Fruit fly (Drosophila melanogaster) whole organism, prepupa: ENCODE measurements around the gene Iyd.

Source experiments
- Blimp-1 ChIP-seq: fragments of 200-800 bp; sonication (Bioruptor generic); optimal IDR thresholded peaks from 3 replicates; lab custom pipeline; 2017; ENCODE audit warnings: missing biosample characterization, missing genetic modification characterization, mild to moderate bottlenecking, moderate library complexity, missing genetic modification reagents
- CG10631 ChIP-seq: fragments of 200-800 bp; sonication (Bioruptor generic); optimal IDR thresholded peaks from 2 replicates; lab custom pipeline; 2016; ENCODE audit warnings: missing biosample characterization, missing genetic modification characterization
- CG11294 ChIP-seq: fragments of 200-800 bp; sonication (Bioruptor generic); IDR thresholded peaks from 2 replicates; pipeline ENCODE4 v1.3.6; 2022; ENCODE audit warnings: missing biosample characterization, missing genetic modification characterization
- CG11902 ChIP-seq: fragments of 200-800 bp; sonication (Bioruptor generic); optimal IDR thresholded peaks from 3 replicates; lab custom pipeline; 2016; ENCODE audit warnings: missing biosample characterization, missing genetic modification characterization
- CG15336 ChIP-seq: fragments of 200-800 bp; sonication (Bioruptor generic); IDR thresholded peaks from 2 replicates; pipeline ENCODE4 v1.3.6; 2022; ENCODE audit warnings: missing biosample characterization, missing genetic modification characterization
- CG16779 ChIP-seq: fragments of 200-800 bp; sonication (Bioruptor generic); optimal IDR thresholded peaks from 3 replicates; lab custom pipeline; 2017; ENCODE audit warnings: missing biosample characterization, mild to moderate bottlenecking, missing genetic modification characterization
- CG31627 ChIP-seq: fragments of 200-800 bp; sonication (Bioruptor generic); optimal IDR thresholded peaks from 3 replicates; lab custom pipeline; 2016; ENCODE audit warnings: missing biosample characterization, missing genetic modification characterization
- CG34406 ChIP-seq: fragments of 200-800 bp; sonication (Bioruptor generic); optimal IDR thresholded peaks from 3 replicates; lab custom pipeline; 2016; ENCODE audit warnings: missing biosample characterization, missing genetic modification characterization
- CG3919 ChIP-seq: fragments of 200-800 bp; sonication (Bioruptor generic); optimal IDR thresholded peaks from 3 replicates; lab custom pipeline; 2016; ENCODE audit warnings: missing biosample characterization, missing genetic modification characterization
- CG4318 ChIP-seq: fragments of 200-800 bp; sonication (Bioruptor generic); optimal IDR thresholded peaks from 3 replicates; lab custom pipeline; 2017; ENCODE audit warnings: missing biosample characterization, mild to moderate bottlenecking, missing genetic modification characterization
- CG6163 ChIP-seq: fragments of 200-800 bp; sonication (Bioruptor generic); IDR thresholded peaks from 3 replicates; pipeline ENCODE4 v1.3.6; 2022; ENCODE audit warnings: missing biosample characterization, missing genetic modification characterization
- CG6792 ChIP-seq: fragments of 200-800 bp; sonication (Bioruptor generic); optimal IDR thresholded peaks from 3 replicates; lab custom pipeline; 2016; ENCODE audit warnings: missing biosample characterization, missing genetic modification characterization
- CG6854 ChIP-seq: fragments of 200-800 bp; sonication (Bioruptor generic); optimal IDR thresholded peaks from 2 replicates; lab custom pipeline; 2017; ENCODE audit warnings: missing biosample characterization, mild to moderate bottlenecking, missing genetic modification characterization
- CG8319 ChIP-seq: fragments of 200-800 bp; sonication (Bioruptor generic); optimal IDR thresholded peaks from 3 replicates; lab custom pipeline; 2016; ENCODE audit warnings: missing biosample characterization, missing genetic modification characterization
- CG9139 ChIP-seq: fragments of 200-800 bp; sonication (Bioruptor generic); optimal IDR thresholded peaks from 3 replicates; lab custom pipeline; 2017; ENCODE audit warnings: missing biosample characterization, mild to moderate bottlenecking, missing genetic modification characterization
- Eip75B ChIP-seq: fragments of 200-800 bp; sonication (Bioruptor generic); optimal IDR thresholded peaks from 3 replicates; lab custom pipeline; 2016; ENCODE audit warnings: missing biosample characterization, missing genetic modification characterization
- Eip78C ChIP-seq: fragments of 200-800 bp; sonication (Bioruptor generic); peaks from one replicate; lab custom pipeline; 2016; ENCODE audit warnings: missing biosample characterization, missing genetic modification characterization
- Ets21C ChIP-seq: fragments of 200-800 bp; sonication (Bioruptor generic); optimal IDR thresholded peaks from 3 replicates; lab custom pipeline; 2016; ENCODE audit warnings: missing biosample characterization, missing genetic modification characterization
- Ets96B ChIP-seq: fragments of 200-800 bp; optimal IDR thresholded peaks from 2 replicates; lab custom pipeline; 2019; ENCODE audit warnings: missing biosample characterization, mild to moderate bottlenecking, missing genetic modification characterization, moderate library complexity
- Gug ChIP-seq: fragments of 200-800 bp; sonication (Bioruptor generic); IDR thresholded peaks from 2 replicates; pipeline ENCODE4 v1.3.6; 2022; ENCODE audit warnings: missing biosample characterization, missing genetic modification characterization
- Hr38 ChIP-seq: sonication (Bioruptor generic); optimal IDR thresholded peaks from 2 replicates; lab custom pipeline; 2016; ENCODE audit warnings: missing biosample characterization, missing genetic modification characterization
- Hr39 ChIP-seq: fragments of 200-800 bp; sonication (Bioruptor generic); optimal IDR thresholded peaks from 2 replicates; lab custom pipeline; 2016; ENCODE audit warnings: missing biosample characterization, missing genetic modification characterization
- Hr4 ChIP-seq: fragments of 200-800 bp; sonication (Bioruptor generic); optimal IDR thresholded peaks from 3 replicates; lab custom pipeline; 2016; ENCODE audit warnings: missing biosample characterization, missing genetic modification characterization
- Lpt ChIP-seq: fragments of 200-800 bp; sonication (Bioruptor generic); optimal IDR thresholded peaks from 3 replicates; lab custom pipeline; 2016; ENCODE audit warnings: missing biosample characterization, missing genetic modification characterization
- Met ChIP-seq: fragments of 200-800 bp; sonication (Bioruptor generic); optimal IDR thresholded peaks from 3 replicates; lab custom pipeline; 2016; ENCODE audit warnings: missing biosample characterization, missing genetic modification characterization
- OdsH ChIP-seq: fragments of 200-800 bp; sonication (Bioruptor generic); optimal IDR thresholded peaks from 3 replicates; lab custom pipeline; 2016; ENCODE audit warnings: missing biosample characterization, missing genetic modification characterization
- Smox ChIP-seq: fragments of 200-800 bp; sonication (Bioruptor generic); optimal IDR thresholded peaks from 3 replicates; lab custom pipeline; 2016; ENCODE audit warnings: missing biosample characterization, missing genetic modification characterization
- Sox102F ChIP-seq: fragments of 200-800 bp; sonication (Bioruptor generic); optimal IDR thresholded peaks from 2 replicates; lab custom pipeline; 2016; ENCODE audit warnings: missing biosample characterization, mild to moderate bottlenecking, missing genetic modification characterization
- Sox14 ChIP-seq: fragments of 200-800 bp; sonication (Bioruptor generic); optimal IDR thresholded peaks from 3 replicates; lab custom pipeline; 2016; ENCODE audit warnings: missing biosample characterization, missing genetic modification characterization
- Sox15 ChIP-seq: fragments of 200-800 bp; sonication (Bioruptor generic); optimal IDR thresholded peaks from 3 replicates; lab custom pipeline; 2016; ENCODE audit warnings: missing biosample characterization, missing genetic modification characterization
- achi ChIP-seq: fragments of 200-800 bp; sonication (Bioruptor generic); optimal IDR thresholded peaks from 3 replicates; lab custom pipeline; 2016; ENCODE audit warnings: missing biosample characterization, missing genetic modification characterization
- acj6 ChIP-seq: fragments of 200-800 bp; sonication (Bioruptor generic); optimal IDR thresholded peaks from 3 replicates; lab custom pipeline; 2016; ENCODE audit warnings: missing biosample characterization, missing genetic modification characterization
- eg ChIP-seq: fragments of 200-800 bp; sonication (Bioruptor generic); IDR thresholded peaks from 3 replicates; pipeline ENCODE4 v1.3.6; 2022; ENCODE audit warnings: missing biosample characterization, missing genetic modification characterization
- esn ChIP-seq: fragments of 200-800 bp; sonication (Bioruptor generic); optimal IDR thresholded peaks from 2 replicates; lab custom pipeline; 2016; ENCODE audit warnings: missing biosample characterization, mild to moderate bottlenecking, missing genetic modification characterization, moderate library complexity
- fd59A ChIP-seq: fragments of 200-800 bp; sonication (Bioruptor generic); optimal IDR thresholded peaks from 2 replicates; lab custom pipeline; 2017; ENCODE audit warnings: missing biosample characterization, mild to moderate bottlenecking, missing genetic modification characterization, missing genetic modification reagents
- fkh ChIP-seq: fragments of 200-800 bp; sonication (Bioruptor generic); optimal IDR thresholded peaks from 3 replicates; lab custom pipeline; 2017; ENCODE audit warnings: missing biosample characterization, mild to moderate bottlenecking, missing genetic modification characterization, moderate library complexity
- lz ChIP-seq: fragments of 200-800 bp; sonication (Bioruptor generic); optimal IDR thresholded peaks from 3 replicates; lab custom pipeline; 2016; ENCODE audit warnings: missing biosample characterization, missing genetic modification characterization
- net ChIP-seq: fragments of 200-800 bp; sonication (Bioruptor generic); optimal IDR thresholded peaks from 3 replicates; lab custom pipeline; 2016; ENCODE audit warnings: missing biosample characterization, missing genetic modification characterization
- pdm3 ChIP-seq: fragments of 200-800 bp; sonication (Bioruptor generic); optimal IDR thresholded peaks from 3 replicates; lab custom pipeline; 2016; ENCODE audit warnings: missing biosample characterization, missing genetic modification characterization
- salr ChIP-seq, 2 experiments: fragments of 200-800 bp; sonication (Bioruptor generic); optimal IDR thresholded peaks; 3 replicates each; lab custom pipeline; 2016 to 2018; ENCODE audit warnings: missing biosample characterization in 2 of 2, missing genetic modification characterization in 2 of 2, mild to moderate bottlenecking in 1 of 2
- spab ChIP-seq: fragments of 200-800 bp; sonication (Bioruptor generic); optimal IDR thresholded peaks from 2 replicates; lab custom pipeline; 2017; ENCODE audit warnings: missing biosample characterization, mild to moderate bottlenecking, missing genetic modification characterization, missing genetic modification reagents
- ss ChIP-seq, 2 experiments: fragments of 200-800 bp; sonication (Bioruptor generic); optimal IDR thresholded peaks; 2 replicates in 1 of 2; 3 replicates in 1 of 2; lab custom pipeline; 2017 to 2018; ENCODE audit warnings: mild to moderate bottlenecking in 2 of 2, missing biosample characterization in 2 of 2, missing genetic modification characterization in 2 of 2, moderate library complexity in 1 of 2
- svp ChIP-seq: fragments of 200-800 bp; sonication (Bioruptor generic); peaks from one replicate; lab custom pipeline; 2016; ENCODE audit warnings: missing biosample characterization, missing genetic modification characterization
- vri ChIP-seq: fragments of 200-800 bp; sonication (Bioruptor generic); optimal IDR thresholded peaks from 3 replicates; lab custom pipeline; 2016; ENCODE audit warnings: missing biosample characterization, mild to moderate bottlenecking, missing genetic modification characterization

Gene Iyd

DNA sequence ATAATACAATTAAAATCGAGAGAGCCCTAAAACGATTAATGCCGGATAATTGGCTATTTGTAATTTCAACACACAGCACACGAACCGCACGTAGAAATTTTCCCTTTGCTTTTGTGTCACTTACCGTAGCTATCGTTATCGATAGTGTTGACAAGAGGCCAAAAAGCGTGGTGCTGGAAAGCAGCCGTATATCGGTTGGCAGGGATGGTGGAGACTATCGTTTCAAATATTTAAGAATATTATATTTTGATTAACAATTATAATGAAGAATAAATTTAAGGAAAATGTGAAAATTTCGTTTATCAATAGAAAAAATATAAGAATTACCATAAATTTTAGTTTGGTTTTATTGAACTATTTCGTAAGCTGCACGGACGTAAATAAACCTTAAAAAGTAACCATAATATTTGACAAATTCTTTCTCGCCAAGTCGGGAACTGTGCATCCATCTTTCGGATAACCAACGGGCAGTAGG is 3.0 kb downstream of the Iyd start, which contains the start of gene JIL-1 (continued):
- TF ChIP-seq spab (GFP tag; lab: Kevin White, UChicago): no peak
- peak; percentile 53 for TF ChIP-seq Met (GFP tag; lab: Kevin White, UChicago)
- TF ChIP-seq CG11294 (GFP tag; lab: Robert Waterston, UW): peak; percentile 32; the same call in 1 of the 2 replicates
- TF ChIP-seq esn (GFP tag; lab: Kevin White, UChicago): peak; percentile 66
- TF ChIP-seq CG15336 (GFP tag; lab: Robert Waterston, UW): peak; percentile 45; the same call in 1 of the 2 replicates
- TF ChIP-seq salr (GFP tag; optimal IDR thresholded peaks at IDR 0.05; lab: Kevin White, UChicago): no peak
- TF ChIP-seq net: peak; percentile 33
- TF ChIP-seq Ets96B (tag; lab: Kevin White, UChicago): peak; percentile 1
- peak; percentile 23 for TF ChIP-seq Sox15 (GFP tag; lab: Kevin White, UChicago)
- peak; percentile 62 for TF ChIP-seq Sox102F (GFP tag; lab: Kevin White, UChicago)
- TF ChIP-seq CG9139 (GFP tag; lab: Kevin White, UChicago): no peak
- peak; percentile 50 for TF ChIP-seq Ets21C (GFP tag; lab: Kevin White, UChicago)
- no peak for TF ChIP-seq fd59A (GFP tag; lab: Kevin White, UChicago)
- no peak for TF ChIP-seq CG16779
- peak; percentile 64 for TF ChIP-seq CG6163
- TF ChIP-seq acj6: peak; percentile 39
- peak; percentile 57 for TF ChIP-seq pdm3 (GFP tag; lab: Kevin White, UChicago)
- TF ChIP-seq lz (GFP tag; lab: Kevin White, UChicago): peak; percentile 72
- TF ChIP-seq CG10631 (GFP tag; lab: Kevin White, UChicago): peak; percentile 53
- TF ChIP-seq Eip75B (GFP tag; lab: Kevin White, UChicago): peak; percentile 41
- peak; percentile 49 for TF ChIP-seq OdsH
- TF ChIP-seq Gug (GFP tag; lab: Robert Waterston, UW): peak; percentile 42; the same call in 1 of the 2 replicates
- peak; percentile 55 for TF ChIP-seq Smox (GFP tag; lab: Kevin White, UChicago)
- no peak for TF ChIP-seq Blimp-1 (GFP tag; lab: Kevin White, UChicago)
- TF ChIP-seq CG6854 (GFP tag; lab: Kevin White, UChicago): no peak
- peak; percentile 33 for TF ChIP-seq vri (GFP tag; lab: Kevin White, UChicago)
- TF ChIP-seq Eip78C (GFP tag; lab: Kevin White, UChicago): peak; percentile 79
- TF ChIP-seq CG8319: no peak

DNA sequence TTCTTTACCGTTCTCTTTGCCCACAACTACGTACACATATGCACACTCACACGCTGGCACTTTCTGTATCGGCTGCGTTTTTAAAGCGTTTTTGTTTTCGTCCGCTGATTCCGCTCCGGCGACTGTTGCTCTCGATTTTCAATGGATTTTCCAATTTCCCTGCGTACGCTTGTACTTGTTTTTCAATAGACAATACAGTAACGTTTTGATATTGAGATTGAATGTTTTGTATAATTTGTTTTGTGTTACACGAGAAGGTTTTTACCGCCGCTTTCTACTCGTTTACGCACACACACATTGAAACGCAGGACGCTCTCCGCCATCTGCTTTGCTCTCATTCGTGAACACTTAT is 3.5 kb downstream of the Iyd start:
- TF ChIP-seq vri (GFP tag; lab: Kevin White, UChicago): peak; percentile 28
- no peak for TF ChIP-seq Lpt

DNA sequence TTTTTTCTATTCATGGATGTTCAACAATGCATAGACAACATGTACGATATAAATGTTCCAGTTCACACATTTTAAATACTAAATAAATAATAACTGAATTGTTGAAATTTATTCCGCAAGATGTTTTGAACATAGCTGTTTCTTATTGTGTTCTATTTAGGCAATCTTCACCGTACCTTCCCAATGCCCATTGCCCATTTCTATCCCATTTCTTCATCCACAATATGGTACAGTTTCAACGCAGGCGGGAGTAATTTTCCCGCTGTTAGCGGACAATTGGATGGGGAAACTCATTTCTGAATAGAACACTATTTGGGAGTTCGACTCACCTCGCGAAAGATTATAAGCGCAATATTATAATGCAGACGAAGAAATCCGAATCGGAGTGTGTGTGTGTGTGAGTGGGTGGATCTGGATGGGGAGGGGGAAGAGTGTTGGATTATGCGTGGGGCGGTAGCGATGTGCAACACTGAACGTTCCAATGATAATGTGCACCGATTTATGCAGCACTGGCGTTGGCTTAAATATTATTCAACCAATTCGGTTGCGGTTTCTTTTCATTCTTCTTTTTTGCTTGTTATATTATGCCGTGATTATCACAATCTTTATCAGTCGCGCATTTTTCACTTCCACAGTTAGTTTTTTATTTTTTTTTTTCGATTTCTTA is 4.0 kb downstream of the Iyd start:
- TF ChIP-seq Sox14 (GFP tag; lab: Kevin White, UChicago): peak; percentile 70
- TF ChIP-seq Lpt: peak; percentile 9
- peak; percentile 14 for TF ChIP-seq Sox15 (GFP tag; lab: Kevin White, UChicago)
- peak; percentile 67 for TF ChIP-seq CG10631 (GFP tag; lab: Kevin White, UChicago)
- TF ChIP-seq Hr38 (GFP tag; lab: Kevin White, UChicago): no peak
- peak; percentile 23; the same call in 1 of the 2 replicates for TF ChIP-seq Gug (GFP tag; lab: Robert Waterston, UW)
- peak; percentile 48 for TF ChIP-seq CG9139 (GFP tag; lab: Kevin White, UChicago)
- peak; percentile 18 for TF ChIP-seq CG6854 (GFP tag; lab: Kevin White, UChicago)
- TF ChIP-seq ss (GFP tag; optimal IDR thresholded peaks at IDR 0.05; lab: Kevin White, UChicago): peak; percentile 21 to 52
- TF ChIP-seq net: peak; percentile 45
- TF ChIP-seq Hr39 (GFP tag; lab: Kevin White, UChicago): peak; percentile 59
- TF ChIP-seq CG11294 (GFP tag; lab: Robert Waterston, UW): 0 out of 2 replicates have a peak, but pooled peaks have one; percentile 9
- peak; percentile 71 for TF ChIP-seq Met (GFP tag; lab: Kevin White, UChicago)
- TF ChIP-seq CG31627 (GFP tag; lab: Kevin White, UChicago): peak; percentile 73
- peak; percentile 54 for TF ChIP-seq achi
- TF ChIP-seq eg (GFP tag; lab: Robert Waterston, UW): peak; percentile 51; the same call in 1 of the 3 replicates
- peak; percentile 57 for TF ChIP-seq acj6
- peak; percentile 21 for TF ChIP-seq CG34406 (GFP tag; lab: Kevin White, UChicago)
- no peak for TF ChIP-seq Ets96B (tag; lab: Kevin White, UChicago)
- peak; percentile 79 for TF ChIP-seq CG3919 (GFP tag; lab: Kevin White, UChicago)
- peak; percentile 58 for TF ChIP-seq Eip75B (GFP tag; lab: Kevin White, UChicago)
- peak; percentile 56 for TF ChIP-seq CG6792 (GFP tag; lab: Kevin White, UChicago)
- TF ChIP-seq Hr4 (GFP tag; lab: Kevin White, UChicago): peak; percentile 7
- peak; percentile 42 for TF ChIP-seq fkh (GFP tag; lab: Kevin White, UChicago)
- peak; percentile 75 for TF ChIP-seq lz (GFP tag; lab: Kevin White, UChicago)
- peak; percentile 42 for TF ChIP-seq Ets21C (GFP tag; lab: Kevin White, UChicago)
- peak; percentile 73 for TF ChIP-seq svp (GFP tag; lab: Kevin White, UChicago)
- peak; percentile 28 for TF ChIP-seq CG11902
- TF ChIP-seq CG4318 (GFP tag; lab: Kevin White, UChicago): no peak
- TF ChIP-seq salr (GFP tag; optimal IDR thresholded peaks at IDR 0.05; lab: Kevin White, UChicago): peak; percentile 7 to 28
- TF ChIP-seq esn (GFP tag; lab: Kevin White, UChicago): peak; percentile 74
